Worm (Caenorhabditis elegans) whole organism, L4 larva: ENCODE measurements around the gene drr-2.

Source experiments
- D1046.2 ChIP-seq: fragments of 200-800 bp; sonication (Bioruptor generic); IDR thresholded peaks from 2 replicates; pipeline ENCODE4 v1.3.6; 2022; ENCODE audit warnings: missing genetic modification characterization, missing compliant biosample characterization
- F37D6.2 ChIP-seq: sonication (generic microtip); optimal IDR thresholded peaks from 2 replicates; lab custom pipeline; 2016; ENCODE audit warnings: mild to moderate bottlenecking, missing genetic modification characterization, missing compliant biosample characterization
- R02D3.7 ChIP-seq: fragments of 150-350 bp; sonication (generic microtip); optimal IDR thresholded peaks from 3 replicates; lab custom pipeline; 2014; ENCODE audit warnings: missing biosample characterization, missing genetic modification characterization
- aha-1 ChIP-seq: fragments of 150-350 bp; peaks from one replicate; lab custom pipeline; 2014; ENCODE audit warnings: missing biosample characterization, missing genetic modification characterization
- ceh-20 ChIP-seq: fragments of 200-800 bp; sonication (Bioruptor generic); IDR thresholded peaks from 2 replicates; pipeline ENCODE4 v1.3.6; 2022; ENCODE audit warnings: missing genetic modification reagents, missing genetic modification characterization, missing compliant biosample characterization
- ceh-28 ChIP-seq: fragments of 150-350 bp; optimal IDR thresholded peaks from 2 replicates; lab custom pipeline; 2014; ENCODE audit warnings: missing biosample characterization, missing genetic modification reagents, missing genetic modification characterization
- ceh-44 ChIP-seq: fragments of 200-800 bp; sonication (Bioruptor generic); IDR thresholded peaks from 2 replicates; pipeline ENCODE4 v1.3.6; 2022; ENCODE audit warnings: missing genetic modification reagents, missing genetic modification characterization, missing compliant biosample characterization
- ceh-82 ChIP-seq: sonication (generic microtip); optimal IDR thresholded peaks from 2 replicates; lab custom pipeline; 2017; ENCODE audit warnings: missing biosample characterization, missing genetic modification characterization
- daf-12 ChIP-seq: fragments of 150-350 bp; optimal IDR thresholded peaks from 2 replicates; lab custom pipeline; 2014; ENCODE audit warnings: missing biosample characterization, missing genetic modification reagents, missing genetic modification characterization
- daf-16 ChIP-seq, 3 experiments: sonication (generic microtip); optimal IDR thresholded peaks; 2 replicates each; lab custom pipeline; 2016 to 2017; ENCODE audit warnings: missing genetic modification characterization in 3 of 3, missing genetic modification reagents in 3 of 3, mild to moderate bottlenecking in 2 of 3, missing compliant biosample characterization in 2 of 3, missing biosample characterization in 1 of 3, moderate library complexity in 1 of 3
- daf-19 ChIP-seq: fragments of 200-800 bp; sonication (Bioruptor generic); conservative IDR thresholded peaks from 2 replicates; pipeline ENCODE4 v1.3.6; 2022; ENCODE audit warnings: missing genetic modification characterization, missing compliant biosample characterization
- daf-8 ChIP-seq: fragments of 200-800 bp; sonication (Bioruptor generic); IDR thresholded peaks from 2 replicates; pipeline ENCODE4 v1.3.6; 2022; ENCODE audit warnings: missing genetic modification characterization, missing compliant biosample characterization
- dmd-6 ChIP-seq: fragments of 200-800 bp; sonication (Bioruptor generic); IDR thresholded peaks from 2 replicates; pipeline ENCODE4 v1.3.6; 2022; ENCODE audit warnings: missing genetic modification reagents, missing genetic modification characterization, missing compliant biosample characterization
- duxl-1 ChIP-seq: sonication (generic microtip); optimal IDR thresholded peaks from 2 replicates; lab custom pipeline; 2016; ENCODE audit warnings: mild to moderate bottlenecking, missing genetic modification characterization, moderate library complexity, missing compliant biosample characterization; ENCODE audit not compliant: poor library complexity
- dve-1 ChIP-seq: sonication (generic microtip); optimal IDR thresholded peaks from 2 replicates; lab custom pipeline; 2017; ENCODE audit warnings: antibody characterized with exemption, mild to moderate bottlenecking, missing genetic modification characterization, missing compliant biosample characterization; ENCODE audit not compliant: insufficient read depth
- egl-27 ChIP-seq: sonication (generic microtip); optimal IDR thresholded peaks from 3 replicates; lab custom pipeline; 2017; ENCODE audit warnings: missing biosample characterization, missing genetic modification reagents, missing genetic modification characterization
- fkh-10 ChIP-seq: fragments of 150-350 bp; optimal IDR thresholded peaks from 2 replicates; lab custom pipeline; 2014; ENCODE audit warnings: missing biosample characterization, missing genetic modification reagents, missing genetic modification characterization
- hif-1 ChIP-seq, 2 experiments: sonication (generic microtip); optimal IDR thresholded peaks; 2 replicates each; lab custom pipeline; 2016 to 2017; ENCODE audit warnings: missing compliant biosample characterization in 2 of 2, missing genetic modification characterization in 2 of 2, missing genetic modification reagents in 2 of 2, missing genotype in 2 of 2, mild to moderate bottlenecking in 1 of 2
- hlh-11 ChIP-seq: fragments of 200-800 bp; sonication (Bioruptor generic); optimal IDR thresholded peaks from 2 replicates; lab custom pipeline; 2018; ENCODE audit warnings: mild to moderate bottlenecking, missing genetic modification characterization, missing compliant biosample characterization
- hlh-30 ChIP-seq: sonication (generic microtip); optimal IDR thresholded peaks from 2 replicates; lab custom pipeline; 2017; ENCODE audit warnings: antibody characterized with exemption, mild to moderate bottlenecking, missing genetic modification characterization, missing compliant biosample characterization; ENCODE audit not compliant: insufficient read depth
- lin-1 ChIP-seq: fragments of 200-800 bp; sonication (Bioruptor generic); IDR thresholded peaks from 2 replicates; pipeline ENCODE4 v1.3.6; 2022; ENCODE audit warnings: missing genetic modification reagents, missing genetic modification characterization, missing compliant biosample characterization
- lin-13 ChIP-seq: fragments of 150-350 bp; optimal IDR thresholded peaks from 2 replicates; lab custom pipeline; 2014; ENCODE audit warnings: missing biosample characterization, missing genetic modification reagents, missing genetic modification characterization
- lin-38 ChIP-seq: fragments of 200-800 bp; sonication (Bioruptor generic); IDR thresholded peaks from 2 replicates; pipeline ENCODE4 v1.3.6; 2022; ENCODE audit warnings: missing genetic modification reagents, missing genetic modification characterization, missing compliant biosample characterization
- lir-3 ChIP-seq: sonication (generic microtip); optimal IDR thresholded peaks from 2 replicates; lab custom pipeline; 2016; ENCODE audit warnings: mild to moderate bottlenecking, missing genetic modification characterization, missing compliant biosample characterization
- lsy-2 ChIP-seq, 2 experiments: fragments of 150-350 bp in 1 of 2; sonication (generic microtip) in 1 of 2; optimal IDR thresholded peaks; 2 replicates each; lab custom pipeline; 2014 to 2017; ENCODE audit warnings: missing biosample characterization in 2 of 2, missing genetic modification characterization in 2 of 2
- mdt-29 ChIP-seq: fragments of 200-800 bp; sonication (Bioruptor generic); IDR thresholded peaks from 2 replicates; pipeline ENCODE4 v1.3.6; 2022; ENCODE audit warnings: missing genetic modification reagents, missing genetic modification characterization, missing compliant biosample characterization
- mep-1 ChIP-seq: fragments of 150-350 bp; sonication (generic microtip); optimal IDR thresholded peaks from 3 replicates; lab custom pipeline; 2014; ENCODE audit warnings: missing biosample characterization, missing genetic modification characterization
- mxl-3 ChIP-seq: fragments of 200-800 bp; sonication (Bioruptor generic); optimal IDR thresholded peaks from 2 replicates; lab custom pipeline; 2018; ENCODE audit warnings: mild to moderate bottlenecking, missing genetic modification characterization, missing compliant biosample characterization
- nhr-10 ChIP-seq: fragments of 150-350 bp; optimal IDR thresholded peaks from 2 replicates; lab custom pipeline; 2014; ENCODE audit warnings: missing biosample characterization, missing genetic modification characterization
- nhr-102 ChIP-seq: sonication (generic microtip); optimal IDR thresholded peaks from 2 replicates; lab custom pipeline; 2016; ENCODE audit warnings: mild to moderate bottlenecking, missing genetic modification characterization, moderate library complexity, missing compliant biosample characterization
- nhr-111 ChIP-seq: fragments of 200-800 bp; sonication (Bioruptor generic); optimal IDR thresholded peaks from 2 replicates; lab custom pipeline; 2018; ENCODE audit warnings: mild to moderate bottlenecking, missing genetic modification characterization, missing compliant biosample characterization
- nhr-28 ChIP-seq: fragments of 150-350 bp; optimal IDR thresholded peaks from 2 replicates; lab custom pipeline; 2014; ENCODE audit warnings: missing biosample characterization, missing genetic modification characterization
- nhr-48 ChIP-seq: sonication (generic microtip); optimal IDR thresholded peaks from 2 replicates; lab custom pipeline; 2016; ENCODE audit warnings: mild to moderate bottlenecking, missing genetic modification characterization, missing compliant biosample characterization
- nhr-77 ChIP-seq: fragments of 150-350 bp; optimal IDR thresholded peaks from 2 replicates; lab custom pipeline; 2014; ENCODE audit warnings: missing biosample characterization, missing genetic modification characterization
- pha-4 ChIP-seq, 2 experiments: fragments of 150-350 bp in 1 of 2; fragments of 200-800 bp in 1 of 2; sonication (Bioruptor generic) in 1 of 2; IDR thresholded peaks in 1 of 2; optimal IDR thresholded peaks in 1 of 2; 2 replicates each; pipeline versions ENCODE4 v1.3.6 to Lab custom; 2014 to 2022; ENCODE audit warnings: missing genetic modification characterization in 2 of 2, missing genetic modification reagents in 2 of 2, missing biosample characterization in 1 of 2, missing compliant biosample characterization in 1 of 2
- pqm-1 ChIP-seq: sonication (generic microtip); optimal IDR thresholded peaks from 2 replicates; lab custom pipeline; 2017; ENCODE audit warnings: missing biosample characterization, missing genetic modification characterization
- set-16 ChIP-seq: fragments of 200-800 bp; sonication (Bioruptor generic); IDR thresholded peaks from 2 replicates; pipeline ENCODE4 v1.3.6; 2022; ENCODE audit warnings: missing genetic modification reagents, missing genetic modification characterization, missing compliant biosample characterization
- snpc-1.2 ChIP-seq: fragments of 200-800 bp; sonication (Bioruptor generic); IDR thresholded peaks from 2 replicates; pipeline ENCODE4 v1.3.6; 2022; ENCODE audit warnings: missing genetic modification reagents, missing genetic modification characterization, missing compliant biosample characterization
- spr-3 ChIP-seq: fragments of 200-800 bp; sonication (Bioruptor generic); optimal IDR thresholded peaks from 2 replicates; lab custom pipeline; 2018; ENCODE audit warnings: mild to moderate bottlenecking, missing genetic modification characterization, missing compliant biosample characterization
- tra-1 ChIP-seq: fragments of 200-800 bp; sonication (Bioruptor generic); IDR thresholded peaks from 2 replicates; pipeline ENCODE4 v1.3.6; 2022; ENCODE audit warnings: missing genetic modification reagents, missing genetic modification characterization, missing compliant biosample characterization
- unc-130 ChIP-seq: sonication (generic microtip); optimal IDR thresholded peaks from 2 replicates; lab custom pipeline; 2016; ENCODE audit warnings: missing genetic modification reagents, missing genetic modification characterization, missing compliant biosample characterization
- unc-62 ChIP-seq, 3 experiments: fragments of 150-350 bp in 1 of 3; sonication (generic microtip); optimal IDR thresholded peaks in 2 of 3; peaks in 1 of 3; 1 replicate in 1 of 3; 2 replicates in 2 of 3; lab custom pipeline; 2014 to 2017; ENCODE audit warnings: missing biosample characterization in 3 of 3, missing genetic modification characterization in 3 of 3, missing genetic modification reagents in 3 of 3, missing genotype in 1 of 3

Gene drr-2

DNA sequence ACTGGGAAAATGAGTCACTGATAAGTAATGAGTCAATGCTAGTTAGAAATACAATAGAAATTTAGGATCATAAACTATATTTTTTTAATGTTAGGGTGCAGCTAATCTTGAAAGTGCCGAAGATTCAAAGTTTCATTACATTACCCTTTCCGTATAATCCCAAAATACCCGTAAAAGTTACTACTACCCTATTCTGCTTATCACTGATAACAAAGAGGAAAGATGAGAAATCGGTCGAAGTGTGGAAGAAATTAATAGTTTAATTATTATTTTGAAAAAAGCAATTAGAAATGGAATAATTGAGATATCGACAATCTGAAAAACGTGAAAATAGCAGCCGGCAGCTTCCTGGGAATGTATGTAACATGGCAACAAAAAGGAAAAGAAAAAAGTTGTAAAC is 36.5 kb downstream of the drr-2 start:
- TF ChIP-seq dve-1 = peak; percentile 23
- peak; percentile 28 for TF ChIP-seq pqm-1 (tag; lab: Kevin White, UChicago)
- TF ChIP-seq ceh-20 (GFP tag; lab: Robert Waterston, UW) = no peak
- no peak for TF ChIP-seq snpc-1.2
- no peak for TF ChIP-seq daf-8 (GFP tag; lab: Robert Waterston, UW)
- TF ChIP-seq lsy-2 (tag; optimal IDR thresholded peaks at IDR 0.05; lab: Kevin White, UChicago) = no peak
- TF ChIP-seq daf-16 (GFP tag; optimal IDR thresholded peaks at IDR 0.05; lab: Kevin White, UChicago) = no peak
- TF ChIP-seq daf-16 (tag; optimal IDR thresholded peaks at IDR 0.05; lab: Kevin White, UChicago) = peak; percentile 37
- TF ChIP-seq lir-3 (tag; lab: Kevin White, UChicago) = no peak
- no peak for TF ChIP-seq fkh-10 (GFP tag; lab: Kevin White, UChicago)
- TF ChIP-seq lin-38 (GFP tag; lab: Robert Waterston, UW) = no peak
- TF ChIP-seq unc-62 (GFP tag; optimal IDR thresholded peaks at IDR 0.05 in 1 of 2; lab: Kevin White, UChicago) = no peak
- no peak for TF ChIP-seq unc-62 (tag; optimal IDR thresholded peaks at IDR 0.05; lab: Kevin White, UChicago)

DNA sequence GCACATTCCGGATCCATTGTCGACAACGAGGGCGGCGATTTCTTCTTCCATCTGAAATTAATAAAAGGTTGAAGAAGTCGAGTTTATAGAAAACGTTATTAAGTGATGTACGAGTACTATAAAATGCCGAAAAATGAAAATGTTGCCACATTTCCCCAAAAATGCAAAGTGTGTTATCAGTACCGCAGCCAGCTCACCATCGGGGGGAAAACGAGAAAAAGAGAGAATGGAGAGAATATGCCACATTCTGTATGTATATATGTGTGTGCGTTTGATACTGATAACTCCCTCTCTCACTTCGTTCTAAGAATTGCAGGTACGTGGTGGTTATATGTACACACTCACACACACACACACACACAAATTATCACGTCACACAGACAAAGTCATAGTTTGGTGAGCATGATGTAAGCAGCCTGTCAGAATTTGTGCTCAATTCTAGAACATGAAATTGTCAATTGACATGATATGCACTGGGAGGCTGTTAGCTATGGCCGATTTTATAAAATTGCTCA is 37.3 kb downstream of the drr-2 start, which contains the start of gene act-5:
act-5 (minus strand) TSS at position 51 of the 515 bp plus-strand sequence.
- TF ChIP-seq hif-1 (tag; optimal IDR thresholded peaks at IDR 0.05; lab: Kevin White, UChicago) = peak in 1 of 2 experiments; percentile 26
- TF ChIP-seq mep-1 (tag; lab: Kevin White, UChicago) = peak; percentile 23
- TF ChIP-seq nhr-111 = no peak
- peak; percentile 91 for TF ChIP-seq nhr-28 (tag; lab: Kevin White, UChicago)
- no peak for TF ChIP-seq daf-19
- TF ChIP-seq pqm-1 (tag; lab: Kevin White, UChicago) = peak; percentile 91
- no peak for TF ChIP-seq egl-27 (tag; lab: Kevin White, UChicago)
- peak; percentile 79 for TF ChIP-seq dve-1
- no peak for TF ChIP-seq ceh-28 (tag; lab: Kevin White, UChicago)
- peak; percentile 77 for TF ChIP-seq nhr-77 (tag; lab: Kevin White, UChicago)
- TF ChIP-seq nhr-10 (tag; lab: Kevin White, UChicago) = peak; percentile 51
- TF ChIP-seq dmd-6 (GFP tag; lab: Robert Waterston, UW) = peak; percentile 85
- TF ChIP-seq mxl-3 (GFP tag; lab: Kevin White, UChicago) = peak; percentile 37
- peak; percentile 87 for TF ChIP-seq hlh-11
- TF ChIP-seq hlh-30 (tag; lab: Kevin White, UChicago) = peak; percentile 53
- TF ChIP-seq pha-4 (GFP tag; IDR thresholded peaks at IDR 0.05; lab: Robert Waterston, UW) = no peak
- TF ChIP-seq pha-4 (tag; optimal IDR thresholded peaks at IDR 0.05; lab: Kevin White, UChicago) = peak; percentile 6
- TF ChIP-seq D1046.2 (GFP tag; lab: Robert Waterston, UW) = no peak
- 0 out of 2 replicates have a peak, but pooled peaks have one; percentile 31 for TF ChIP-seq mdt-29 (GFP tag; lab: Robert Waterston, UW)
- no peak for TF ChIP-seq spr-3 (GFP tag; lab: Kevin White, UChicago)
- peak; percentile 61; the same call in 1 of the 2 replicates for TF ChIP-seq tra-1 (GFP tag; lab: Robert Waterston, UW)
- TF ChIP-seq unc-130 (GFP tag; lab: Kevin White, UChicago) = no peak
- TF ChIP-seq set-16 (GFP tag; lab: Robert Waterston, UW) = no peak
- TF ChIP-seq lin-1 (GFP tag; lab: Robert Waterston, UW) = 0 out of 2 replicates have a peak, but pooled peaks have one; percentile 39
- no peak for TF ChIP-seq snpc-1.2
- TF ChIP-seq aha-1 (tag; lab: Kevin White, UChicago) = peak; percentile 94
- TF ChIP-seq ceh-82 = no peak
- no peak for TF ChIP-seq daf-12 (tag; lab: Kevin White, UChicago)
- TF ChIP-seq duxl-1 (tag; lab: Kevin White, UChicago) = no peak
- TF ChIP-seq unc-62 (GFP tag; optimal IDR thresholded peaks at IDR 0.05 in 1 of 2; lab: Kevin White, UChicago) = peak in 1 of 2 experiments; percentile 93
- no peak for TF ChIP-seq unc-62 (tag; optimal IDR thresholded peaks at IDR 0.05; lab: Kevin White, UChicago)
- peak; percentile 74 for TF ChIP-seq nhr-102
- peak in 1 of 2 experiments; percentile 15 for TF ChIP-seq daf-16 (GFP tag; optimal IDR thresholded peaks at IDR 0.05; lab: Kevin White, UChicago)
- TF ChIP-seq daf-16 (tag; optimal IDR thresholded peaks at IDR 0.05; lab: Kevin White, UChicago) = peak; percentile 90
- peak; percentile 14 for TF ChIP-seq lin-13 (GFP tag; lab: Kevin White, UChicago)
- no peak for TF ChIP-seq F37D6.2 (tag; lab: Kevin White, UChicago)
- no peak for TF ChIP-seq R02D3.7
- TF ChIP-seq ceh-44 (GFP tag; lab: Robert Waterston, UW) = no peak
- TF ChIP-seq nhr-48 = peak; percentile 69
